Fruit fly (Drosophila melanogaster) whole organism, pupa: Measurements from ENCODE around the gene MESR6.

ENCODE experiments used
- CG10348 ChIP-seq: fragments of 200-800 bp; sonication (Bioruptor generic); IDR thresholded peaks from 2 replicates; pipeline ENCODE4 v1.3.6; 2022; ENCODE audit warnings: missing biosample characterization, missing genetic modification characterization
- CG12605 ChIP-seq: fragments of 200-800 bp; sonication (Bioruptor generic); IDR thresholded peaks from 2 replicates; pipeline ENCODE4 v1.3.6; 2022; ENCODE audit warnings: missing biosample characterization, missing genetic modification characterization
- CG13204 ChIP-seq: fragments of 200-800 bp; sonication (Bioruptor generic); optimal IDR thresholded peaks from 2 replicates; lab custom pipeline; 2018; ENCODE audit warnings: missing biosample characterization, mild to moderate bottlenecking, missing genetic modification characterization, moderate library complexity
- CG14655 ChIP-seq: fragments of 200-800 bp; sonication (Bioruptor generic); optimal IDR thresholded peaks from 3 replicates; lab custom pipeline; 2017; ENCODE audit warnings: mild to moderate bottlenecking, missing biosample characterization, missing genetic modification reagents, missing genetic modification characterization
- CG15710 ChIP-seq: fragments of 200-800 bp; sonication (Bioruptor generic); optimal IDR thresholded peaks from 2 replicates; lab custom pipeline; 2018; ENCODE audit warnings: missing biosample characterization, mild to moderate bottlenecking, missing genetic modification characterization, moderate library complexity
- CG17806 ChIP-seq: fragments of 200-800 bp; sonication (Bioruptor generic); optimal IDR thresholded peaks from 2 replicates; lab custom pipeline; 2018; ENCODE audit warnings: missing biosample characterization, mild to moderate bottlenecking, missing genetic modification characterization, moderate library complexity
- CG32121 ChIP-seq: fragments of 200-800 bp; sonication (Bioruptor generic); IDR thresholded peaks from 2 replicates; pipeline ENCODE4 v1.3.6; 2022; ENCODE audit warnings: missing biosample characterization, missing genetic modification characterization
- CG34367 ChIP-seq: fragments of 200-800 bp; sonication (Bioruptor generic); optimal IDR thresholded peaks from 2 replicates; lab custom pipeline; 2018; ENCODE audit warnings: missing biosample characterization, mild to moderate bottlenecking, missing genetic modification characterization
- CG4496 ChIP-seq: fragments of 200-800 bp; sonication (Bioruptor generic); IDR thresholded peaks from 3 replicates; pipeline ENCODE4 v1.3.6; 2022; ENCODE audit warnings: missing biosample characterization, missing genetic modification characterization
- CG8159 ChIP-seq: fragments of 200-800 bp; sonication (Bioruptor generic); optimal IDR thresholded peaks from 3 replicates; lab custom pipeline; 2018; ENCODE audit warnings: missing biosample characterization, mild to moderate bottlenecking, missing genetic modification characterization, moderate library complexity
- CG8301 ChIP-seq: fragments of 200-800 bp; sonication (Bioruptor generic); optimal IDR thresholded peaks from 2 replicates; lab custom pipeline; 2018; ENCODE audit warnings: missing biosample characterization, mild to moderate bottlenecking, missing genetic modification characterization
- CG9948 ChIP-seq: fragments of 200-800 bp; sonication (Bioruptor generic); optimal IDR thresholded peaks from 2 replicates; lab custom pipeline; 2018; ENCODE audit warnings: missing biosample characterization, mild to moderate bottlenecking, missing genetic modification characterization, moderate library complexity
- D1 ChIP-seq: fragments of 200-800 bp; sonication (Bioruptor generic); optimal IDR thresholded peaks from 2 replicates; lab custom pipeline; 2018; ENCODE audit warnings: missing biosample characterization, mild to moderate bottlenecking, missing genetic modification characterization, moderate library complexity
- EcR ChIP-seq: fragments of 200-800 bp; sonication (Bioruptor generic); optimal IDR thresholded peaks from 3 replicates; lab custom pipeline; 2019; ENCODE audit warnings: missing biosample characterization, missing genetic modification characterization, mild to moderate bottlenecking, moderate library complexity, missing genetic modification reagents
- Ets98B ChIP-seq: fragments of 200-800 bp; sonication (Bioruptor generic); IDR thresholded peaks from 2 replicates; pipeline ENCODE4 v1.3.6; 2022; ENCODE audit warnings: missing biosample characterization, missing genetic modification characterization
- Pif1A ChIP-seq: fragments of 200-800 bp; sonication (Bioruptor generic); optimal IDR thresholded peaks from 3 replicates; lab custom pipeline; 2016; ENCODE audit warnings: missing biosample characterization, missing genetic modification characterization
- Pif1B ChIP-seq: fragments of 200-800 bp; sonication (Bioruptor generic); optimal IDR thresholded peaks from 3 replicates; lab custom pipeline; 2016; ENCODE audit warnings: missing biosample characterization, missing genetic modification characterization
- Snoo ChIP-seq: fragments of 200-800 bp; sonication (Bioruptor generic); optimal IDR thresholded peaks from 3 replicates; lab custom pipeline; 2017; ENCODE audit warnings: missing biosample characterization, mild to moderate bottlenecking, missing genetic modification characterization, inconsistent platforms
- fd96Ca ChIP-seq: fragments of 200-800 bp; sonication (Bioruptor generic); IDR thresholded peaks from 3 replicates; pipeline ENCODE4 v1.3.6; 2022; ENCODE audit warnings: missing biosample characterization, missing genetic modification characterization
- gl ChIP-seq: fragments of 200-800 bp; sonication (Bioruptor generic); optimal IDR thresholded peaks from 2 replicates; lab custom pipeline; 2018; ENCODE audit warnings: missing biosample characterization, mild to moderate bottlenecking, missing genetic modification characterization
- rn ChIP-seq: fragments of 200-800 bp; sonication (Bioruptor generic); IDR thresholded peaks from 2 replicates; pipeline ENCODE4 v1.3.6; 2022; ENCODE audit warnings: missing biosample characterization, missing genetic modification characterization

The MESR6 gene

DNA sequence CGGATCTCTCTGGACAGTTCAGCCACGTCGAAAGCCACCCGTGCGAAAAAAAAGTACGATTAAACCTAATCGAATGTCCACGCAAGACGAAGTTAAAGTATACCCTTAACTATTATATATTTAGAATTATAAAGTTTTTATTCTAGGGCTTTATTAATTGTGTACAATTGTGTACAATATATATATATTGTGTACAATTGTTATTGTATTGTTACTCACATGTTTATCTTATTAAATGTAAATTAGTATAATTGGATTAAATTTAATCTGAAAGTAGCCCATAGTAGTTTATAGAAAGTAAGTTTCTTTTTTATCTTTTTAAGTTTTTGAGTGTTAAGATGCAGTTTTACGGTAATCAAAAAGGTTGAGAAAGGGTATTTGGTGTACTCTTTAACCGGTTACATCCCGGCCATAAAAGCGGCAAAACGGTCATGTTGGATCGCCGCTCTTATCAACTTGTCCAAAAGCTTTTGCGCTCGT lies 39.1 kb upstream of the MESR6 start, which contains the start of gene CG43407:
TSS of gene CG43407 (minus strand) at position 51 of the 480 bp plus-strand sequence.
- TF ChIP-seq CG15710 (tag; lab: Kevin White, UChicago), result peak; percentile 57
- TF ChIP-seq Snoo (tag; lab: Kevin White, UChicago), result no peak
- no peak for TF ChIP-seq fd96Ca
- TF ChIP-seq CG10348 (GFP tag; lab: Robert Waterston, UW), result no peak
- TF ChIP-seq CG14655 (GFP tag; lab: Kevin White, UChicago), result peak; percentile 28
- TF ChIP-seq CG8159, result peak; percentile 67
- peak; percentile 26 for TF ChIP-seq CG17806

DNA sequence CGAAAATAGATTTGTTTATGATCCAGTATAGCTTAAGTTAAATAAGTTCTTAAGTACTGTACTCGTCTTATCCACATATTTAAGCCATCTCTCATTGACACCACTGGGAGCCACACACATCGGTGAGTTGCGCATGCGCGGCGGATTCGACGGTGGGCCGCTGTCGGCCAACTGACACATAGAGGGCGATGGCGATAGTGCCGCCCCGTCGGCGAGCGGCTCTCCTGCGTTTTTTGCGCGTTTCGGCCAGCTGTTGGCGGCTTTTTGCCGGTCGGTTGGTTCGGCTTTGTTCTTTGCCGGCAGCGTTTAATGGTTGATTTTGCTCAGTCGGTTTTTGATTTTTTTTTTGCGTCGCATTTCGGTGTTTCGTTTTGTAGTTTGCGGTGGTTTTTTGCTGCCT lies 38.2 kb upstream of the MESR6 start:
- TF ChIP-seq CG13204, result peak; percentile 51
- no peak for TF ChIP-seq CG14655 (GFP tag; lab: Kevin White, UChicago)

DNA sequence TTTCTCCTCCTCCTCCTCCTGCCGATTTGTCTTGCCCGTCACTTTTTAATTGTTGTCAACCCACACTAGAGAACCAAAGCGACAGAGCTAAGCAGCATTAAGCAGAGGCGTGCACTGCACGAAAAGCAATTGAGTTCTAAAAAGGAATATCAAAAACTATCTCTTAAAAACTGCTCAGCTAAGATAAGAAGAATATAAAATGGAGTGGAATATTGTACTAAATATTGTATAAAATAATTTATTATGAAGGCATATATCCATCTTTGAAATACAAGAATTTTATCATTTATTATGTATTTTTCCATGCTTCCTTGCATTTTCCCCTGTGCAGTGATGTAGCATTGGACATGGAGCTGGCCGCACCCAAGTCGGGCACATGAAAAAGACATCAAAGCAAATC lies 37.4 kb upstream of the MESR6 start:
- 0 out of 2 replicates have a peak, but pooled peaks have one; percentile 30 for TF ChIP-seq CG12605
- peak; percentile 69 for TF ChIP-seq CG15710 (tag; lab: Kevin White, UChicago)
- peak; percentile 46 for TF ChIP-seq D1 (tag; lab: Kevin White, UChicago)
- TF ChIP-seq Ets98B (GFP tag; lab: Robert Waterston, UW), result peak; percentile 25; the same call in 1 of the 2 replicates
- no peak; the same call in 1 of the 2 replicates for TF ChIP-seq CG32121
- peak; percentile 64 for TF ChIP-seq CG14655 (GFP tag; lab: Kevin White, UChicago)
- peak; percentile 72 for TF ChIP-seq CG8159
- TF ChIP-seq CG17806, result peak; percentile 71
- TF ChIP-seq CG10348 (GFP tag; lab: Robert Waterston, UW), result no peak
- peak; percentile 31 for TF ChIP-seq Snoo (tag; lab: Kevin White, UChicago)
- TF ChIP-seq Pif1A (GFP tag; lab: Kevin White, UChicago), result peak; percentile 37
- TF ChIP-seq Pif1B (GFP tag; lab: Kevin White, UChicago), result peak; percentile 39
- no peak for TF ChIP-seq fd96Ca
- peak; percentile 48 for TF ChIP-seq CG8301 (tag; lab: Kevin White, UChicago)
- peak; percentile 49 for TF ChIP-seq CG9948 (tag; lab: Kevin White, UChicago)
- TF ChIP-seq CG34367 (tag; lab: Kevin White, UChicago), result peak; percentile 51
- TF ChIP-seq CG13204, result no peak
- TF ChIP-seq, all 21 proteins: peak for 13

DNA sequence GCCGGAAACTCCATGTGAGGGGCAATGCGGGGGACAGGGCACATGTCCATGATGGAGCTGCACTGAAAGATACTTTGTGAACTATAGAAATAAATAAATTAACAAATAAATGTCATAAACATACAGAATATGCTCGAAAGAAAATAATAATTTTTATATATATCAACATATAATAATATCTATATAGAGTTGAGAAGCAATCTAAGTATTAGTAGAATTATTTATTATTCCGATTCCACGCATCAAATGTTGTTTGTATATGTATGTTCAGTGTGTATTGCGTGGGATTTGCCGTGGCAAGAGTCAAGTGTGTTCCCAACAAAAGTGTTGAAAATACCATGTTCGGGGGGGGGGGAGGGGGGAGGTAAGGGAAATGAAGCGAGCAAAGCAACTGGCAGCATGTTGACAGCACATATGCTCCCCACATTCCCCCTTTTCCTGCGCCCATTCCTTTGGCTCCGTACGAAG lies 35.6 kb upstream of the MESR6 start:
- no peak for TF ChIP-seq CG13204
- TF ChIP-seq gl (tag; lab: Kevin White, UChicago), result no peak
- peak; percentile 33 for TF ChIP-seq CG9948 (tag; lab: Kevin White, UChicago)
- TF ChIP-seq CG17806, result peak; percentile 54
- TF ChIP-seq CG15710 (tag; lab: Kevin White, UChicago), result peak; percentile 58
- TF ChIP-seq Pif1B (GFP tag; lab: Kevin White, UChicago), result peak; percentile 12
- TF ChIP-seq rn (GFP tag; lab: Robert Waterston, UW), result no peak
- no peak; the same call in 1 of the 2 replicates for TF ChIP-seq CG32121
- peak; percentile 59 for TF ChIP-seq CG14655 (GFP tag; lab: Kevin White, UChicago)

DNA sequence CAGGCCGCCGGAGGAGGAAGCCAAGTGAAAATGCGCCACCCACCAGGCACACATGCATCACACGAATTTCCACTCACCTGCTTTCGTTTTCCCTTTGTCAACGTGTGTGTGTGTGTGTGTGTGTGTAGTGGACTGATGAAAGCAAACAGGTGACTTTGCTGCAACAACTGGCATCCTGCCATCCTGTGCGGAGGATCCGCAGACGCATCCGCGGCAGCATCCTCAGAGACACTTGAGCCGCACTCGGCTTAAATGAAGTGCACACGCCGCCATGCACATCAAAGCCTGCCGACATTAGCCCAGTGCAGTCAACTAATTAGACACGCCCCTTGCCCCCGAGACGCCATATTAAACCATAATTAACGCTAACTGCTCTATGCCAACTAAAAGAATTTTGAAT lies 33.6 kb upstream of the MESR6 start:
- 0 out of 3 replicates have a peak, but pooled peaks have one; percentile 10 for TF ChIP-seq CG4496 (GFP tag; lab: Robert Waterston, UW)
- TF ChIP-seq CG14655 (GFP tag; lab: Kevin White, UChicago), result no peak
- no peak for TF ChIP-seq CG9948 (tag; lab: Kevin White, UChicago)
- no peak for TF ChIP-seq fd96Ca

DNA sequence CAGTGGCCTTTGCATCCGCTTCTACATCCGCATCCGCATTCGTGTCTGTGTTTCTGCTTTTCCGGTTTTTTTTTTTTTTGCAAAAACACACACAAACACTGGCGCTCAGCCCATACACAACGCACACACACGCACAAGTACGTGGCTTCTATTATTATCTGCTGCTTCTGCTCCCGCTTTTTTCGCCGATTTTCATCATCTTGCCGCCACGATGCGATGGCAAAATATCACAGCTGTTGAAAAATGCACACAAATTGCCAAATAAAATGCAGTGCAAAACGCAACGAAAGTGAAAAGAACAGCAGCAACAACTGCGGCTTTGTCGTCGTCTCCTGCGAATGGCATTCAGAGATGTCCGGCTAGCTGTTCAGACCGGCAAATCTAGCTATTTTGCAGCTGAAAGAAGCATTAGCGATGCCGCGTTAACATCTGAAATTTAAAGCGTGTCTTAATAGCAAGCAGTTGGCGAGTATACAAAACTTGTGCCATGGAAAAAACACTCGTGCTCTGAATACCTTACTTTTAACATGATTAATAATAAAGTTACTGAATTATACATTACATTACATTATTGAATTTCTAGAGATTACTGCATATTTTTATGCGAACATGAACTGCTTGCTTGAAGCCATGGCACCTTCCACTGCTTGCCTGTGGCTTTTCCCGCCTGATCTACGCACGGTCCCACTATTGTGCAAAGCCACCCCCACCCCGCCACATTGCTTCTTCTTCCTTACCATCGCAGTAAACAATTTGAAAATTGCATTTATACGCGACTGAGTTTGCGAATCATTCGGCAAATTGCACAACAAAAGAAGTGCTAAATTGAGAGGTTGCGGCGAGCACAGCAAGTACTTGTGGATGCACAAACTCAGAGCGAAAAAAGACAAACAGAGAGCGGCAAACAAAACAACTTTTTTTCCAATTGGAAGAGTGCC lies 29.7 kb upstream of the MESR6 start, which contains the start of the genes Ugt316A1 and Sfxn2:
TSS of gene Ugt316A1 (minus strand) at position 345 of the 938 bp plus-strand sequence.
TSS of gene Sfxn2 (plus strand) at position 694 of the 938 bp plus-strand sequence.
- TF ChIP-seq CG4496 (GFP tag; lab: Robert Waterston, UW) (peak; percentile 23), CG15710 (tag; lab: Kevin White, UChicago) (peak; percentile 36), CG32121 (peak; percentile 33), CG8159 (peak; percentile 35), rn (GFP tag; lab: Robert Waterston, UW) (no peak), CG12605 (peak; percentile 63), Snoo (tag; lab: Kevin White, UChicago) (peak; percentile 64), CG17806 (no peak), CG34367 (tag; lab: Kevin White, UChicago) (no peak), gl (tag; lab: Kevin White, UChicago) (peak; percentile 5), CG13204 (peak; percentile 58), CG9948 (tag; lab: Kevin White, UChicago) (no peak), fd96Ca (peak; percentile 50; the same call in 1 of the 3 replicates), CG14655 (GFP tag; lab: Kevin White, UChicago) (no peak), D1 (tag; lab: Kevin White, UChicago) (no peak), Pif1A (GFP tag; lab: Kevin White, UChicago) (peak; percentile 79), Ets98B (GFP tag; lab: Robert Waterston, UW) (peak; percentile 45; the same call in 1 of the 2 replicates), Pif1B (GFP tag; lab: Kevin White, UChicago) (peak; percentile 52), CG10348 (GFP tag; lab: Robert Waterston, UW) (no peak), CG8301 (tag; lab: Kevin White, UChicago) (peak; percentile 61), EcR (GFP tag; lab: Kevin White, UChicago) (no peak)
